Worm (Caenorhabditis elegans): ENCODE results near the gene npr-34.

DNA sequence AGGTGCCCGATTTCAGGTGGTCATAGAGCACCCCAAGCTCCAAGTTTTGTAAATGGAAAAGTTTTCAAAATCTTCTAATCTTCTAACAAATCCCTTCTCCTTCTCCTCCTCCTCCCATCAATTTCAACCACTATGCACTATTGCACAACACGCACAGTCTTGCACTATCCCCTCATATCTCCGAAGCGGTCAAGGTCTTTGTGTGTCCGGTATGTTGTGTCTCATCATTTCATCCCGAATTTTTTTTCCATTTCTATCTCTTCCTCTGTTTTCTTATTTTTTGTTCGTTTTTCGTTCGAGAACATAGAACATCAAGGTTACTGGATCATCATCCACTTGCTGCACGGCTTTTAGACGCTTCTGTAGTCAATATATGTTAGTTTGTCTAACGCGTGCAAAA lies 34.8 kb downstream of the npr-34 start:
- no peak for TF ChIP-seq lin-39 (tag; optimal IDR thresholded peaks at IDR 0.05)
- TF ChIP-seq elt-2 (tag; optimal IDR thresholded peaks at IDR 0.05), result no peak
- TF ChIP-seq aly-2 (tag; optimal IDR thresholded peaks at IDR 0.05), result no peak
- TF ChIP-seq R02D3.7 (tag; optimal IDR thresholded peaks at IDR 0.05), result no peak
- no peak for TF ChIP-seq elt-1 (tag; optimal IDR thresholded peaks at IDR 0.05)
- no peak for TF ChIP-seq pqm-1 (tag; optimal IDR thresholded peaks at IDR 0.05)
- no peak for TF ChIP-seq nhr-11 (tag; optimal IDR thresholded peaks at IDR 0.05)
- TF ChIP-seq ztf-4 (tag; optimal IDR thresholded peaks at IDR 0.05), result no peak

Data from whole organism, L3 larva.